Fruit fly (Drosophila melanogaster) whole organism: Measurements from ENCODE around the gene CG11617.

Experiments used
- EcR ChIP-seq, 2 experiments: fragments of >200 bp; optimal IDR thresholded peaks; 2 replicates each; lab custom pipeline; 2017; ENCODE audit warnings: missing biosample characterization in 2 of 2, missing genetic modification characterization in 2 of 2, missing genetic modification reagents in 2 of 2
- pan ChIP-seq: fragments of >200 bp; optimal IDR thresholded peaks from 2 replicates; lab custom pipeline; 2017

DNA sequence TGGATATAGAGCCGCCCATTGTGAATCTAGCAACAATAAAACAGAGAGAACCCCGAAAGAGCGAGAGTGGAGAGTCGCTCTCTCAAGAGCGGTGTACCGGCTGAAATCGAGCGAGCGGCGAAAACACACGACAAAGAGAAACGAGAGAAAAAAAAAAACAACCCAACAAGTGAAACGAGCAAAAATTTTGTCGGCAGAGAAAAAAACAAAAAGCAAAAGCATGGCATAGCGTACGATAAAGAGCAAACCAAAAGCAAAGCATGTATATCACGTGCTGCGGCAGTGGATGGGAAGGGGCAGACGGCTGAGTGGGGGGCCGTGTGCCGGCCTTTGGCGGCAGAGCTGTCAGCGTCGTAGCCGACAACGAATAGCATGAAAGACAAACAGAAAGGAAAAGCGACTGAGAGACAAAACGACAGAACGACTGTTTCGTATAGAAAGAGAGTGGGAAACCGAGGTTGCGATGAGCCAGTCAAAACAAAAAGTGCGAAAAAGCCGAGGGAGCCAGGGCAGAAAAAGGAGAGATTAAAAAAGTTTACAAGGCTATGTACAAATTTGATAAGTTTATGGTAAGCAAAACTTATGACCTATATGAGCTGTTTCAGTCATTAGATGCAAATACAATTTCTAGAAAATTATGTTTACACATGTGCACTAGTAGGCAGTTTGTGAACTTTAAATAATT is 39.7 kb upstream of the CG11617 start:
- TF ChIP-seq EcR (GFP tag; optimal IDR thresholded peaks at IDR 0.05; lab: Kevin White, UChicago) = no peak
- TF ChIP-seq pan (lab: Kevin White, UChicago) = no peak
